Worm (Caenorhabditis elegans) whole organism, L3 larva: ENCODE data around the gene F54F2.7.

Experiments used
- R02D3.7 ChIP-seq: fragments of 150-350 bp; optimal IDR thresholded peaks from 2 replicates; lab custom pipeline; 2014; ENCODE audit warnings: missing biosample characterization, missing genetic modification characterization
- ZK546.5 ChIP-seq: sonication (generic microtip); optimal IDR thresholded peaks from 2 replicates; lab custom pipeline; 2017; ENCODE audit warnings: missing biosample characterization, missing genetic modification characterization
- aly-2 ChIP-seq: fragments of 150-350 bp; optimal IDR thresholded peaks from 2 replicates; lab custom pipeline; 2014; ENCODE audit warnings: missing biosample characterization, missing genetic modification characterization
- ama-1 ChIP-seq: fragments of 150-350 bp; optimal IDR thresholded peaks from 2 replicates; lab custom pipeline; 2018
- ceh-16 ChIP-seq: sonication (generic microtip); optimal IDR thresholded peaks from 2 replicates; lab custom pipeline; 2017; ENCODE audit warnings: missing biosample characterization, missing genetic modification characterization
- ceh-82 ChIP-seq: fragments of 150-350 bp; optimal IDR thresholded peaks from 2 replicates; lab custom pipeline; 2014; ENCODE audit warnings: missing biosample characterization, missing genetic modification characterization
- ceh-9 ChIP-seq: sonication (generic microtip); optimal IDR thresholded peaks from 2 replicates; lab custom pipeline; 2018; ENCODE audit warnings: missing biosample characterization, missing genetic modification characterization
- daf-12 ChIP-seq: fragments of 150-350 bp; optimal IDR thresholded peaks from 2 replicates; lab custom pipeline; 2014; ENCODE audit warnings: missing biosample characterization, missing genetic modification reagents, missing genetic modification characterization
- egl-27 ChIP-seq: sonication (generic microtip); optimal IDR thresholded peaks from 4 replicates; lab custom pipeline; 2017; ENCODE audit warnings: missing biosample characterization, missing genetic modification reagents, missing genetic modification characterization
- elt-1 ChIP-seq: fragments of 150-350 bp; optimal IDR thresholded peaks from 2 replicates; lab custom pipeline; 2014; ENCODE audit warnings: missing biosample characterization, missing genetic modification characterization
- elt-3 ChIP-seq, 3 experiments: fragments of 150-350 bp in 1 of 3; sonication (generic microtip) in 2 of 3; optimal IDR thresholded peaks; 2 replicates in 2 of 3; 4 replicates in 1 of 3; lab custom pipeline; 2014 to 2017; ENCODE audit warnings: missing biosample characterization in 3 of 3, missing genetic modification characterization in 3 of 3
- fkh-10 ChIP-seq: sonication (generic microtip); optimal IDR thresholded peaks from 2 replicates; lab custom pipeline; 2017; ENCODE audit warnings: missing biosample characterization, missing genetic modification reagents, missing genetic modification characterization
- fkh-2 ChIP-seq: fragments of 150-350 bp; optimal IDR thresholded peaks from 2 replicates; lab custom pipeline; 2014; ENCODE audit warnings: missing biosample characterization, missing genetic modification reagents, missing genetic modification characterization
- fos-1 ChIP-seq: fragments of 150-350 bp; optimal IDR thresholded peaks from 2 replicates; lab custom pipeline; 2014; ENCODE audit warnings: missing biosample characterization, missing genetic modification characterization
- hmg-11 ChIP-seq: sonication (generic microtip); optimal IDR thresholded peaks from 2 replicates; lab custom pipeline; 2016; ENCODE audit warnings: missing genetic modification characterization, missing compliant biosample characterization
- mdl-1 ChIP-seq: fragments of 150-350 bp; optimal IDR thresholded peaks from 2 replicates; lab custom pipeline; 2014; ENCODE audit warnings: missing biosample characterization, missing genetic modification characterization
- nfya-1 ChIP-seq: sonication (generic microtip); optimal IDR thresholded peaks from 2 replicates; lab custom pipeline; 2017; ENCODE audit warnings: missing genetic modification characterization, mild to moderate bottlenecking, missing compliant biosample characterization, antibody characterized with exemption, moderate library complexity; ENCODE audit not compliant: insufficient read depth
- nhr-11 ChIP-seq: fragments of 150-350 bp; optimal IDR thresholded peaks from 2 replicates; lab custom pipeline; 2014; ENCODE audit warnings: missing biosample characterization, missing genetic modification characterization
- nhr-12 ChIP-seq: fragments of 150-350 bp; optimal IDR thresholded peaks from 2 replicates; lab custom pipeline; 2014; ENCODE audit warnings: missing biosample characterization, missing genetic modification characterization
- nhr-23 ChIP-seq: fragments of 150-350 bp; optimal IDR thresholded peaks from 2 replicates; lab custom pipeline; 2014; ENCODE audit warnings: missing biosample characterization, missing genetic modification reagents, missing genetic modification characterization
- nhr-237 ChIP-seq: fragments of 150-350 bp; optimal IDR thresholded peaks from 2 replicates; lab custom pipeline; 2014; ENCODE audit warnings: missing biosample characterization, missing genetic modification characterization
- nhr-25 ChIP-seq: sonication (generic microtip); optimal IDR thresholded peaks from 2 replicates; lab custom pipeline; 2017; ENCODE audit warnings: missing biosample characterization, missing genetic modification characterization
- nhr-43 ChIP-seq: sonication (generic microtip); optimal IDR thresholded peaks from 2 replicates; lab custom pipeline; 2016; ENCODE audit warnings: mild to moderate bottlenecking, missing genetic modification characterization, missing compliant biosample characterization; ENCODE audit not compliant: poor library complexity, severe bottlenecking
- nhr-76 ChIP-seq: fragments of 150-350 bp; sonication (generic microtip); optimal IDR thresholded peaks from 5 replicates; lab custom pipeline; 2014; ENCODE audit warnings: missing biosample characterization, missing genetic modification characterization
- nhr-77 ChIP-seq: fragments of 150-350 bp; optimal IDR thresholded peaks from 2 replicates; lab custom pipeline; 2014; ENCODE audit warnings: missing biosample characterization, missing genetic modification characterization
- pha-4 ChIP-seq: fragments of 150-350 bp; optimal IDR thresholded peaks from 2 replicates; lab custom pipeline; 2014; ENCODE audit warnings: missing biosample characterization, missing genetic modification reagents, missing genetic modification characterization
- pqm-1 ChIP-seq: fragments of 150-350 bp; optimal IDR thresholded peaks from 2 replicates; lab custom pipeline; 2017; ENCODE audit warnings: missing biosample characterization, missing genetic modification characterization, inconsistent platforms
- sea-2 ChIP-seq: fragments of 150-350 bp; sonication (generic microtip); optimal IDR thresholded peaks from 4 replicates; lab custom pipeline; 2014; ENCODE audit warnings: missing biosample characterization, missing genetic modification reagents, missing genetic modification characterization
- skn-1 ChIP-seq: fragments of 150-350 bp; optimal IDR thresholded peaks from 2 replicates; lab custom pipeline; 2014; ENCODE audit warnings: missing biosample characterization, missing genetic modification characterization
- snpc-4 ChIP-seq: fragments of 150-350 bp; optimal IDR thresholded peaks from 2 replicates; lab custom pipeline; 2014; ENCODE audit warnings: missing biosample characterization, missing genetic modification characterization
- tbx-2 ChIP-seq: sonication (generic microtip); optimal IDR thresholded peaks from 2 replicates; lab custom pipeline; 2016; ENCODE audit warnings: mild to moderate bottlenecking, missing genetic modification characterization, missing compliant biosample characterization
- unc-39 ChIP-seq: sonication (generic microtip); optimal IDR thresholded peaks from 4 replicates; lab custom pipeline; 2017; ENCODE audit warnings: missing biosample characterization, missing genetic modification characterization
- unc-62 ChIP-seq: fragments of 150-350 bp; sonication (generic microtip); optimal IDR thresholded peaks from 4 replicates; lab custom pipeline; 2014; ENCODE audit warnings: missing biosample characterization, missing genetic modification reagents, missing genetic modification characterization
- ztf-11 ChIP-seq: fragments of 150-350 bp; optimal IDR thresholded peaks from 2 replicates; lab custom pipeline; 2014; ENCODE audit warnings: missing biosample characterization, missing genetic modification characterization

F54F2.7 gene

DNA sequence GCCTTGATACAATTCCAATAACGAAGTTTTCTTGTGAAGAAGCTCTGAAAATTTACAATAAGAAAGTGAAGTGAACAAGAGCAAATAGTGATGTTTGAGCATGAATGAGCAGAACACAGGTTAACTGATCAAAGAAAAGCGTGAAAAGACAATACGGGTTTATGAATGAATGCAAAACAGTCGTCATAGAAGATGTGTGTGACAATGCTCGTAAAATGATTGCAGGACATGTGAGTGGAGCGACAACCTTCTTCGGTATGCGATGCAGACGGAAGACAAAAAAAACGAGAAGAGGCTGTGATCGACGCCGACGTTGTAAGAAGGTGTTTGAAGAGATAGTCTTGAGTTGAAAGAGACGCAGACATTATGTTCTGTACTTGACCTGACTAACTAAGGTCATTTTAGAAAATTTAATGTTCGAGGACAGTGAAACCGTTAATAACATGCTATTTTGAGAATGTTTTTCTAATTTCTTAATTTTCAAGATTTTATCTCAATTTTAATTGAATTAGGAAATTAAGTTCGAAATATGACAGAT, 39.8 kb downstream of the F54F2.7 start, which contains the start of gene mig-22:
TSS of gene mig-22 (minus strand) at position 51 of the 538 bp plus-strand sequence.
- TF ChIP-seq nhr-25 (tag; lab: Kevin White, UChicago) (peak; percentile 83), sea-2 (GFP tag; lab: Kevin White, UChicago) (no peak), fkh-2 (tag; lab: Kevin White, UChicago) (no peak), unc-62 (no peak), fkh-10 (GFP tag; lab: Kevin White, UChicago) (no peak), nhr-12 (no peak), nhr-23 (tag; lab: Kevin White, UChicago) (peak; percentile 17)

ce11 chrIII:8766467-8766866, 40.7 kb downstream of the F54F2.7 start:
- no peak for TF ChIP-seq aly-2
- no peak for TF ChIP-seq fkh-2 (tag; lab: Kevin White, UChicago)
- no peak for TF ChIP-seq elt-3 (tag; optimal IDR thresholded peaks at IDR 0.05; lab: Kevin White, UChicago)
- TF ChIP-seq nhr-23 (tag; lab: Kevin White, UChicago): no peak
- no peak for TF ChIP-seq hmg-11 (tag; lab: Kevin White, UChicago)
- no peak for TF ChIP-seq ama-1 (lab: Kevin White, UChicago)
- no peak for TF ChIP-seq R02D3.7 (tag; lab: Kevin White, UChicago)
- no peak for TF ChIP-seq ceh-16 (tag; lab: Kevin White, UChicago)
- no peak for TF ChIP-seq nhr-237
- no peak for TF ChIP-seq daf-12 (tag; lab: Kevin White, UChicago)
- no peak for TF ChIP-seq snpc-4 (tag; lab: Kevin White, UChicago)
- no peak for TF ChIP-seq ceh-82 (tag; lab: Kevin White, UChicago)
- TF ChIP-seq fos-1 (tag; lab: Kevin White, UChicago): no peak
- no peak for TF ChIP-seq sea-2 (GFP tag; lab: Kevin White, UChicago)
- TF ChIP-seq unc-39 (tag; lab: Kevin White, UChicago): no peak
- TF ChIP-seq nhr-43 (tag; lab: Kevin White, UChicago): no peak
- TF ChIP-seq tbx-2 (tag; lab: Kevin White, UChicago): no peak

DNA sequence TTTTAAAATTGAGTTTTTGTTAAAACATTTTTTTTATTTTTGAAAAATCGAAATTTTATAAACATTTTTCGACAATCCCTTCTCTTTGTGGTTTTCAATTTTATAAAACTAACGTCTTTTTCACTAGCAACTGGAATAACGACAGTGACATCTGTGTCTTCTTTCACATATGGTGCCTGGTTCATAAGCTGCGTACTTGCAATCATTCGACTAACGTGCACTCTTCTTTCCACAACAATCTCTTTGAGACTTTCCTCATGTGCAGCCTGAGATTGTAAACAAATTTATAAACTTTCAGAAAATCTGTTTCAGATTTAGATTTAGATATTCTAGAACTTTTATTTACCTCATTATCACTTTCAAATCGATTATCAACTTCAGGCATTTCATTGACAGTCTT, 42.1 kb downstream of the F54F2.7 start:
- TF ChIP-seq pha-4 (tag; lab: Kevin White, UChicago) (no peak), nhr-76 (tag; lab: Kevin White, UChicago) (no peak), egl-27 (tag; lab: Kevin White, UChicago) (no peak), tbx-2 (tag; lab: Kevin White, UChicago) (no peak), pqm-1 (tag; lab: Kevin White, UChicago) (no peak), ZK546.5 (no peak), ceh-9 (tag; lab: Kevin White, UChicago) (no peak), elt-1 (tag; lab: Kevin White, UChicago) (no peak), R02D3.7 (tag; lab: Kevin White, UChicago) (no peak), nhr-77 (tag; lab: Kevin White, UChicago) (no peak), nhr-11 (tag; lab: Kevin White, UChicago) (no peak), nfya-1 (tag; lab: Kevin White, UChicago) (no peak), snpc-4 (tag; lab: Kevin White, UChicago) (no peak), ztf-11 (tag; lab: Kevin White, UChicago) (no peak), ama-1 (lab: Kevin White, UChicago) (no peak)

- TF ChIP-seq skn-1 (tag; lab: Kevin White, UChicago): no peak
These were observed 44.0 kb downstream of the F54F2.7 start for ce11 chrIII:8763111-8763510.

- no peak for TF ChIP-seq nhr-77 (tag; lab: Kevin White, UChicago)
- no peak for TF ChIP-seq elt-1 (tag; lab: Kevin White, UChicago)
- no peak for TF ChIP-seq mdl-1 (tag; lab: Kevin White, UChicago)
- no peak for TF ChIP-seq nhr-12
- TF ChIP-seq nhr-76 (tag; lab: Kevin White, UChicago): no peak
- TF ChIP-seq nhr-11 (tag; lab: Kevin White, UChicago): no peak
- no peak for TF ChIP-seq ztf-11 (tag; lab: Kevin White, UChicago)
These were observed 45.1 kb downstream of the F54F2.7 start for ce11 chrIII:8762016-8762415.
